Worm (Caenorhabditis elegans): ENCODE data around the gene srlf-18.

- TF ChIP-seq skn-1 (tag; optimal IDR thresholded peaks at IDR 0.05) (no peak), jun-1 (tag; optimal IDR thresholded peaks at IDR 0.05) (no peak), zag-1 (tag; optimal IDR thresholded peaks at IDR 0.05) (no peak), ama-1 (optimal IDR thresholded peaks at IDR 0.05) (no peak), elt-2 (tag; optimal IDR thresholded peaks at IDR 0.05) (no peak), nfya-1 (tag; optimal IDR thresholded peaks at IDR 0.05; ENCODE audit: insufficient read depth) (no peak), nhr-25 (tag; optimal IDR thresholded peaks at IDR 0.05) (no peak), nhr-76 (tag; optimal IDR thresholded peaks at IDR 0.05) (no peak), egl-27 (tag; optimal IDR thresholded peaks at IDR 0.05) (no peak), fkh-10 (GFP tag; optimal IDR thresholded peaks at IDR 0.05) (no peak), nhr-43 (tag; optimal IDR thresholded peaks at IDR 0.05; ENCODE audit: poor library complexity, severe bottlenecking) (no peak), nhr-28 (tag; optimal IDR thresholded peaks at IDR 0.05) (no peak)
These were observed 19.1 kb downstream of the srlf-18 start, which contains the start of gene let-70 for ce11 chrIV:11082153-11082552.
